Worm (Caenorhabditis elegans): ENCODE results near the gene C16C8.14.

DNA sequence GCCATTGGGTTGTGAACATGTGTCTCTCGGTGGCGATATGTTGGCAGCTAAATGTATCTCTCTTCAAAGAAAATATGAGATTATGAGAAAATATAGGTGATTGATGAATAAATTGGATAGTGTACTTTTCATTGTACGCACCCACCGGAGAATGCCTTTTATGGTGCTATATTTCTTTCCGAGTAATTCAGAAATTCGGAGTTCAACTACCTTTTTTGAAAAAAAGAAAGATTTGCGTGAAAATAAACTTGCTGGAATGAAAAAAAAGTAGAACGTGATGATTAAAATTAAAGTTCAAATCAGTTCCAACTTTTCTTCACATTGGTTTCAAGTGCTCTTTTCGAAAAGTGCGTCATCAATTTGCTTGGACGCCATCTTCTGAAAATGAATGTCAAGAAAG, 46.1 kb upstream of the C16C8.14 start, which contains the start of gene nep-8:
- TF ChIP-seq unc-86 (tag; optimal IDR thresholded peaks at IDR 0.05), result no peak
- TF ChIP-seq nfya-1 (tag; optimal IDR thresholded peaks at IDR 0.05), result no peak
- no peak for TF ChIP-seq tbx-2 (tag; optimal IDR thresholded peaks at IDR 0.05)
- TF ChIP-seq unc-3 (GFP tag; conservative IDR thresholded peaks at IDR 0.05), result no peak
- TF ChIP-seq unc-3 (tag; optimal IDR thresholded peaks at IDR 0.05), result no peak
- TF ChIP-seq pha-4 (tag; optimal IDR thresholded peaks at IDR 0.05), result no peak
- TF ChIP-seq unc-55 (GFP tag; optimal IDR thresholded peaks at IDR 0.05), result no peak
- no peak for TF ChIP-seq hlh-8 (tag; optimal IDR thresholded peaks at IDR 0.05)
- no peak for TF ChIP-seq lin-11 (tag; optimal IDR thresholded peaks at IDR 0.05)
- TF ChIP-seq C08G9.2 (tag; optimal IDR thresholded peaks at IDR 0.05), result no peak
- no peak for TF ChIP-seq ama-1 (optimal IDR thresholded peaks at IDR 0.05)
- TF ChIP-seq ets-4 (tag; optimal IDR thresholded peaks at IDR 0.05), result no peak
- no peak for TF ChIP-seq mec-3 (tag; optimal IDR thresholded peaks at IDR 0.05; ENCODE audit: borderline replicate concordance)
- no peak for TF ChIP-seq ref-2 (tag; optimal IDR thresholded peaks at IDR 0.05)
- no peak for TF ChIP-seq nhr-11 (tag; optimal IDR thresholded peaks at IDR 0.05)
